Worm (Caenorhabditis elegans): ENCODE data around the gene ras-2.

ras-2 gene

ce11 chrIII:4779855-4780254 is 40.0 kb upstream of the ras-2 start, which contains the start of gene B0393.9 (continued):
- no peak for TF ChIP-seq cey-2 (tag; optimal IDR thresholded peaks at IDR 0.05; ENCODE audit: borderline replicate concordance, insufficient read depth)
- no peak for TF ChIP-seq ZK337.2 (GFP tag; IDR thresholded peaks at IDR 0.05)
- no peak for TF ChIP-seq hlh-30 (tag; optimal IDR thresholded peaks at IDR 0.05; ENCODE audit: insufficient read depth)
- no peak for TF ChIP-seq F49E8.2 (tag; optimal IDR thresholded peaks at IDR 0.05; ENCODE audit: borderline replicate concordance)
- no peak for TF ChIP-seq dpl-1 (GFP tag; optimal IDR thresholded peaks at IDR 0.05)
- TF ChIP-seq daf-16 (GFP tag; optimal IDR thresholded peaks at IDR 0.05), result no peak
- TF ChIP-seq daf-16 (tag; optimal IDR thresholded peaks at IDR 0.05), result peak; percentile 73
- TF ChIP-seq mxl-2 (GFP tag; conservative IDR thresholded peaks at IDR 0.05), result no peak
- no peak for TF ChIP-seq fos-1 (tag; optimal IDR thresholded peaks at IDR 0.05)
- no peak for TF ChIP-seq nhr-10 (tag; optimal IDR thresholded peaks at IDR 0.05)
- TF ChIP-seq ceh-32 (tag; optimal IDR thresholded peaks at IDR 0.05; ENCODE audit: poor library complexity), result no peak
- TF ChIP-seq pqm-1 (tag; optimal IDR thresholded peaks at IDR 0.05), result peak; percentile 12

ce11 chrIII:4778003-4778402 is 38.1 kb upstream of the ras-2 start, which contains the start of gene B0393.7:
Gene B0393.7 (minus strand): TSS chrIII:4778103.
- TF ChIP-seq nhr-48 (tag; optimal IDR thresholded peaks at IDR 0.05), result no peak
- no peak for TF ChIP-seq unc-39 (tag; optimal IDR thresholded peaks at IDR 0.05)
- no peak for TF ChIP-seq snpc-1.2 (GFP tag; IDR thresholded peaks at IDR 0.05)
- TF ChIP-seq zfp-3 (GFP tag; conservative IDR thresholded peaks at IDR 0.05), result no peak
- TF ChIP-seq saeg-2 (GFP tag; IDR thresholded peaks at IDR 0.05), result no peak
- TF ChIP-seq daf-16 (GFP tag; optimal IDR thresholded peaks at IDR 0.05), result no peak
- TF ChIP-seq daf-16 (tag; optimal IDR thresholded peaks at IDR 0.05), result peak; percentile 17
- TF ChIP-seq zag-1 (tag; optimal IDR thresholded peaks at IDR 0.05), result no peak
- no peak for TF ChIP-seq aly-2 (tag; optimal IDR thresholded peaks at IDR 0.05)
- TF ChIP-seq fkh-10 (GFP tag; optimal IDR thresholded peaks at IDR 0.05), result no peak
- no peak for TF ChIP-seq tra-1 (GFP tag; IDR thresholded peaks at IDR 0.05)
- no peak for TF ChIP-seq sdz-12 (GFP tag; optimal IDR thresholded peaks at IDR 0.05)
- TF ChIP-seq ceh-62 (tag; optimal IDR thresholded peaks at IDR 0.05), result no peak
- TF ChIP-seq aha-1 (tag), result peak; percentile 88

- TF ChIP-seq ceh-20 (GFP tag; IDR thresholded peaks at IDR 0.05), result no peak
- peak; percentile 96 for TF ChIP-seq aha-1 (tag)
Measured at ce11 chrIII:4767869-4768645, 28.2 kb upstream of the ras-2 start.

ce11 chrIII:4766842-4767241 is 27.0 kb upstream of the ras-2 start:
- peak; percentile 9 for TF ChIP-seq mxl-3 (GFP tag; optimal IDR thresholded peaks at IDR 0.05)
- TF ChIP-seq zag-1 (tag; optimal IDR thresholded peaks at IDR 0.05), result no peak
- no peak for TF ChIP-seq nhr-25 (tag; optimal IDR thresholded peaks at IDR 0.05; ENCODE audit: borderline replicate concordance, insufficient read depth)
- peak in 1 of 2 experiments; percentile 75 for TF ChIP-seq unc-62 (GFP tag; optimal IDR thresholded peaks at IDR 0.05 in 1 of 2)
- no peak for TF ChIP-seq unc-62 (tag; optimal IDR thresholded peaks at IDR 0.05)
- no peak for TF ChIP-seq mes-2 (tag; optimal IDR thresholded peaks at IDR 0.05; ENCODE audit: poor library complexity, severe bottlenecking)
- TF ChIP-seq nhr-28 (tag; optimal IDR thresholded peaks at IDR 0.05), result peak; percentile 47
- TF ChIP-seq lsy-2 (tag; optimal IDR thresholded peaks at IDR 0.05), result no peak

ce11 chrIII:4765474-4765873 is 25.6 kb upstream of the ras-2 start, which contains the start of gene B0393.5:
Gene B0393.5 (plus strand): TSS chrIII:4765774.
- TF ChIP-seq aha-1 (tag) (peak; percentile 4), zfp-3 (GFP tag; conservative IDR thresholded peaks at IDR 0.05) (no peak), mxl-3 (GFP tag; optimal IDR thresholded peaks at IDR 0.05) (peak; percentile 18), nhr-237 (tag; optimal IDR thresholded peaks at IDR 0.05) (no peak)

Measured in whole organism, L4 larva.